Fruit fly (Drosophila melanogaster) whole organism, embryonic: ENCODE measurements around the gene yellow-f2.

Experiments used
- ATbp ChIP-seq: fragments of 200-800 bp; sonication (Bioruptor generic); optimal IDR thresholded peaks from 2 replicates; lab custom pipeline; 2017; ENCODE audit warnings: missing biosample characterization, mild to moderate bottlenecking, missing genetic modification characterization, missing genetic modification reagents
- Ada2b ChIP-seq: fragments of 200-800 bp; sonication (Bioruptor generic); IDR thresholded peaks from 2 replicates; pipeline ENCODE4 v1.3.6; 2022; ENCODE audit warnings: missing biosample characterization, missing genetic modification characterization
- Antp ChIP-seq: fragments of 200-800 bp; sonication (Bioruptor generic); optimal IDR thresholded peaks from 3 replicates; lab custom pipeline; 2016; ENCODE audit warnings: missing biosample characterization, missing genetic modification characterization
- Blimp-1 ChIP-seq: fragments of 200-800 bp; sonication (Bioruptor generic); optimal IDR thresholded peaks from 3 replicates; lab custom pipeline; 2018; ENCODE audit warnings: missing biosample characterization, missing genetic modification characterization, mild to moderate bottlenecking, moderate library complexity, missing genetic modification reagents
- CG10321 ChIP-seq: fragments of 200-800 bp; sonication (Bioruptor generic); IDR thresholded peaks from 2 replicates; pipeline ENCODE4 v1.3.6; 2022; ENCODE audit warnings: missing biosample characterization, missing genetic modification characterization
- CG10654 ChIP-seq: fragments of 200-800 bp; sonication (Bioruptor generic); optimal IDR thresholded peaks from 2 replicates; lab custom pipeline; 2016; ENCODE audit warnings: missing biosample characterization, missing genetic modification characterization
- CG11560 ChIP-seq: fragments of 200-800 bp; sonication (Bioruptor generic); IDR thresholded peaks from 3 replicates; pipeline ENCODE4 v1.3.6; 2022; ENCODE audit warnings: missing biosample characterization, missing genetic modification characterization
- CG11696 ChIP-seq: fragments of 200-800 bp; sonication (Bioruptor generic); IDR thresholded peaks from 2 replicates; pipeline ENCODE4 v1.3.6; 2022; ENCODE audit warnings: missing biosample characterization, missing genetic modification characterization
- CG14050 ChIP-seq: fragments of 200-800 bp; sonication (Bioruptor generic); IDR thresholded peaks from 3 replicates; pipeline ENCODE4 v1.3.6; 2022; ENCODE audit warnings: missing biosample characterization, missing genetic modification characterization
- CG17829 ChIP-seq: fragments of 200-800 bp; optimal IDR thresholded peaks from 2 replicates; lab custom pipeline; 2019; ENCODE audit warnings: missing biosample characterization, mild to moderate bottlenecking, missing genetic modification characterization, moderate library complexity
- CG2202 ChIP-seq: fragments of 200-800 bp; sonication (Bioruptor generic); optimal IDR thresholded peaks from 2 replicates; lab custom pipeline; 2018; ENCODE audit warnings: missing biosample characterization, mild to moderate bottlenecking, missing genetic modification characterization
- CG3065 ChIP-seq: fragments of 200-800 bp; sonication (Bioruptor generic); optimal IDR thresholded peaks from 2 replicates; lab custom pipeline; 2016; ENCODE audit warnings: missing biosample characterization, missing genetic modification characterization
- CG5180 ChIP-seq: fragments of 200-800 bp; sonication (Bioruptor generic); optimal IDR thresholded peaks from 3 replicates; lab custom pipeline; 2017; ENCODE audit warnings: missing biosample characterization, missing genetic modification characterization, mild to moderate bottlenecking, moderate library complexity, missing genetic modification reagents
- CG6175 ChIP-seq: fragments of 200-800 bp; sonication (Bioruptor generic); IDR thresholded peaks from 3 replicates; pipeline ENCODE4 v1.3.6; 2022; ENCODE audit warnings: missing biosample characterization, missing genetic modification characterization
- CG6254 ChIP-seq: fragments of 200-800 bp; sonication (Bioruptor generic); optimal IDR thresholded peaks from 3 replicates; lab custom pipeline; 2017; ENCODE audit warnings: mild to moderate bottlenecking, missing biosample characterization, missing genetic modification reagents, missing genetic modification characterization
- CG6854 ChIP-seq: fragments of 200-800 bp; sonication (Bioruptor generic); optimal IDR thresholded peaks from 3 replicates; lab custom pipeline; 2017; ENCODE audit warnings: missing biosample characterization, mild to moderate bottlenecking, missing genetic modification characterization
- CG7928 ChIP-seq: fragments of 200-800 bp; sonication (Bioruptor generic); optimal IDR thresholded peaks from 2 replicates; lab custom pipeline; 2017; ENCODE audit warnings: missing biosample characterization, mild to moderate bottlenecking, missing genetic modification characterization
- CG8281 ChIP-seq: fragments of 200-800 bp; sonication (Bioruptor generic); optimal IDR thresholded peaks from 2 replicates; lab custom pipeline; 2018; ENCODE audit warnings: missing biosample characterization, mild to moderate bottlenecking, missing genetic modification characterization, moderate library complexity
- CG8478 ChIP-seq: fragments of >200 bp; optimal IDR thresholded peaks from 2 replicates; lab custom pipeline; 2018
- CrebB ChIP-seq: fragments of 200-800 bp; sonication (Bioruptor generic); optimal IDR thresholded peaks from 3 replicates; lab custom pipeline; 2018; ENCODE audit warnings: missing biosample characterization, mild to moderate bottlenecking, missing genetic modification characterization
- Dfd ChIP-seq, 2 experiments: fragments of >200 bp; optimal IDR thresholded peaks; 2 replicates each; lab custom pipeline; 2017; ENCODE audit warnings: missing biosample characterization in 2 of 2, missing genetic modification characterization in 2 of 2
- Dll ChIP-seq: fragments of 200-800 bp; sonication (Bioruptor generic); IDR thresholded peaks from 4 replicates; pipeline ENCODE4 v1.3.6; 2022; ENCODE audit warnings: missing biosample characterization, missing genetic modification characterization; ENCODE audit not compliant: partially characterized antibody
- H15 ChIP-seq: fragments of 200-800 bp; sonication (Bioruptor generic); IDR thresholded peaks from 3 replicates; pipeline ENCODE4 v1.3.6; 2022; ENCODE audit warnings: missing biosample characterization, missing genetic modification characterization
- HLH3B ChIP-seq: fragments of 200-800 bp; sonication (Bioruptor generic); IDR thresholded peaks from 2 replicates; pipeline ENCODE4 v1.3.6; 2022; ENCODE audit warnings: missing biosample characterization, missing genetic modification characterization
- Hmx ChIP-seq: fragments of 200-800 bp; sonication (Bioruptor generic); optimal IDR thresholded peaks from 2 replicates; lab custom pipeline; 2016; ENCODE audit warnings: missing biosample characterization, missing genetic modification characterization
- Lhr ChIP-seq: fragments of 200-800 bp; sonication (Bioruptor generic); optimal IDR thresholded peaks from 3 replicates; lab custom pipeline; 2017; ENCODE audit warnings: mild to moderate bottlenecking, missing biosample characterization, missing genetic modification reagents, missing genetic modification characterization
- MESR4 ChIP-seq: fragments of 200-800 bp; sonication (Bioruptor generic); optimal IDR thresholded peaks from 2 replicates; lab custom pipeline; 2018; ENCODE audit warnings: missing biosample characterization, mild to moderate bottlenecking, missing genetic modification characterization, moderate library complexity
- NFAT ChIP-seq: fragments of 200-800 bp; sonication (Bioruptor generic); IDR thresholded peaks from 2 replicates; pipeline ENCODE4 v1.3.6; 2022; ENCODE audit warnings: missing biosample characterization, missing genetic modification characterization
- Oaz ChIP-seq: fragments of 200-800 bp; sonication (Bioruptor generic); IDR thresholded peaks from 2 replicates; pipeline ENCODE4 v1.3.6; 2022; ENCODE audit warnings: missing biosample characterization, missing genetic modification characterization
- Side ChIP-seq: fragments of 200-800 bp; sonication (Bioruptor generic); optimal IDR thresholded peaks from 2 replicates; lab custom pipeline; 2016; ENCODE audit warnings: missing biosample characterization, missing genetic modification characterization
- Sin3A ChIP-seq: fragments of >200 bp; optimal IDR thresholded peaks from 2 replicates; lab custom pipeline; 2018
- Six4 ChIP-seq: fragments of 200-800 bp; sonication (Bioruptor generic); optimal IDR thresholded peaks from 2 replicates; lab custom pipeline; 2016; ENCODE audit warnings: missing biosample characterization, missing genetic modification characterization
- YL-1 ChIP-seq: fragments of 200-800 bp; sonication (Bioruptor generic); optimal IDR thresholded peaks from 3 replicates; lab custom pipeline; 2017; ENCODE audit warnings: missing biosample characterization, mild to moderate bottlenecking, missing genetic modification characterization
- bbx ChIP-seq: fragments of 200-800 bp; sonication (Bioruptor generic); IDR thresholded peaks from 2 replicates; pipeline ENCODE4 v1.3.6; 2022; ENCODE audit warnings: missing biosample characterization, missing genetic modification characterization; ENCODE audit not compliant: partially characterized antibody
- bigmax ChIP-seq: fragments of 200-800 bp; sonication (Bioruptor generic); optimal IDR thresholded peaks from 2 replicates; lab custom pipeline; 2018; ENCODE audit warnings: missing biosample characterization, mild to moderate bottlenecking, missing genetic modification characterization
- chinmo ChIP-seq: fragments of 200-800 bp; sonication (Bioruptor generic); IDR thresholded peaks from 4 replicates; pipeline ENCODE4 v1.3.6; 2022; ENCODE audit warnings: missing biosample characterization, missing genetic modification characterization; ENCODE audit not compliant: partially characterized antibody
- dati ChIP-seq: fragments of 200-800 bp; sonication (Bioruptor generic); IDR thresholded peaks from 2 replicates; pipeline ENCODE4 v1.3.6; 2022; ENCODE audit warnings: missing biosample characterization, missing genetic modification characterization
- fd64A ChIP-seq: fragments of 200-800 bp; sonication (Bioruptor generic); optimal IDR thresholded peaks from 3 replicates; lab custom pipeline; 2018; ENCODE audit warnings: missing biosample characterization, mild to moderate bottlenecking, missing genetic modification characterization
- ftz-f1 ChIP-seq: fragments of 200-800 bp; sonication (Bioruptor generic); optimal IDR thresholded peaks from 2 replicates; lab custom pipeline; 2016; ENCODE audit warnings: missing biosample characterization, missing genetic modification characterization
- gcm2 ChIP-seq: fragments of 200-800 bp; sonication (Bioruptor generic); optimal IDR thresholded peaks from 2 replicates; lab custom pipeline; 2016; ENCODE audit warnings: missing biosample characterization, missing genetic modification characterization
- gfzf ChIP-seq: fragments of 200-800 bp; sonication (Bioruptor generic); optimal IDR thresholded peaks from 2 replicates; lab custom pipeline; 2016; ENCODE audit warnings: missing biosample characterization, mild to moderate bottlenecking, missing genetic modification characterization, moderate library complexity
- gsb ChIP-seq: fragments of 200-800 bp; sonication (Bioruptor generic); IDR thresholded peaks from 2 replicates; pipeline ENCODE4 v1.3.6; 2022; ENCODE audit warnings: missing biosample characterization, missing genetic modification characterization
- ham ChIP-seq: fragments of 200-800 bp; sonication (Bioruptor generic); IDR thresholded peaks from 2 replicates; pipeline ENCODE4 v1.3.6; 2022; ENCODE audit warnings: missing biosample characterization, missing genetic modification characterization
- lbe ChIP-seq: fragments of 200-800 bp; sonication (Bioruptor generic); optimal IDR thresholded peaks from 2 replicates; lab custom pipeline; 2016; ENCODE audit warnings: missing biosample characterization, mild to moderate bottlenecking, missing genetic modification characterization
- ranshi ChIP-seq: fragments of 200-800 bp; sonication (Bioruptor generic); IDR thresholded peaks from 2 replicates; pipeline ENCODE4 v1.3.6; 2022; ENCODE audit warnings: missing biosample characterization, missing genetic modification characterization
- sens-2 ChIP-seq: fragments of 200-800 bp; sonication (Bioruptor generic); IDR thresholded peaks from 2 replicates; pipeline ENCODE4 v1.3.6; 2022; ENCODE audit warnings: missing biosample characterization, missing genetic modification characterization
- seq ChIP-seq: fragments of 200-800 bp; sonication (Bioruptor generic); IDR thresholded peaks from 2 replicates; pipeline ENCODE4 v1.3.6; 2022; ENCODE audit warnings: missing biosample characterization, missing genetic modification characterization
- slbo ChIP-seq: fragments of 200-800 bp; sonication (Bioruptor generic); IDR thresholded peaks from 2 replicates; pipeline ENCODE4 v1.3.6; 2022; ENCODE audit warnings: missing biosample characterization, missing genetic modification characterization
- sug ChIP-seq: fragments of 200-800 bp; optimal IDR thresholded peaks from 2 replicates; lab custom pipeline; 2019; ENCODE audit warnings: missing biosample characterization, mild to moderate bottlenecking, missing genetic modification characterization, moderate library complexity
- wor ChIP-seq: fragments of 200-800 bp; sonication (Bioruptor generic); IDR thresholded peaks from 2 replicates; pipeline ENCODE4 v1.3.6; 2022; ENCODE audit warnings: missing biosample characterization, missing genetic modification characterization
- zfh1 ChIP-seq: fragments of 200-800 bp; sonication (Bioruptor generic); IDR thresholded peaks from 3 replicates; pipeline ENCODE4 v1.3.6; 2022; ENCODE audit warnings: missing biosample characterization, missing genetic modification characterization

yellow-f2 gene

DNA sequence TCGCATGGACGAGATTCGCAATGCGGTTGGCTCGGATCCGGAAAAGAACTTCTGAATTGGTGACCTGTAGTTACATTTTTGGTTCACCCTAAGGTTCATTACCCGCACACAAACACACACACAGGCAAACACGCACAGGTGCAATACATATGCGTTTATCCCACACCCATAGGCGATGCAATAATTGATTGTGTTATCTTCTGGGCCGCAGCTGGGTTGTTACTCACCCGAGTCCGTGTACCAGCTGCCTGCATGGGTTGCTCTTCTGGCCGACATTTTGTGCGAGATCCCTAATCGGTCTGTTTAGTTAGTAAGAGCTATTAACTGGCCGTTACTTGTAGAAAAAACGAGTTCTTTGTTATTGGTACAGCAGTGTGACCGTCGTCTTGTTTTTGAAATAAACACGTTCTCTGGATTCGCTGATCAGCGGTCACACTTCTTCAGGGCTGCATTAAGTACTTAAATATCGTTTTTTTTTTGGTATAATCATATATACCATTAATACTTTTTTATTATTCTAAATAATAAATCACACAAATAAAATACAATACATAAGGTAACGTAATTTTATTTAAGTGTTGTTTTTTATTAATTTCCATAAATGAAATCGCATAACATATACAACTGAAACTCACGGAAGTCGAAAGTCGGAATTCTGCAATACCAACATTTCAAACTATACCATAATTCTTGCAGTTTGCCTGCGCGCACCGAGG, 16.1 kb upstream of the yellow-f2 start, which contains the start of gene CG8031 (continued):
- TF ChIP-seq Six4 (GFP tag; lab: Kevin White, UChicago) (no peak), CG5180 (GFP tag; lab: Kevin White, UChicago) (no peak), dati (GFP tag; lab: Robert Waterston, UW) (no peak), CG10321 (GFP tag; lab: Robert Waterston, UW) (0 out of 2 replicates have a peak, but pooled peaks have one; percentile 16), CG17829 (peak; percentile 7), H15 (no peak), MESR4 (GFP tag; lab: Kevin White, UChicago) (peak; percentile 97), gcm2 (GFP tag; lab: Kevin White, UChicago) (no peak), Dfd (GFP tag; optimal IDR thresholded peaks at IDR 0.05; lab: Kevin White, UChicago) (no peak), CG6254 (GFP tag; lab: Kevin White, UChicago) (no peak), Dll (GFP tag; lab: Robert Waterston, UW) (0 out of 4 replicates have a peak, but pooled peaks have one; percentile 17), HLH3B (GFP tag; lab: Robert Waterston, UW) (no peak), ranshi (GFP tag; lab: Robert Waterston, UW) (no peak), NFAT (no peak), lbe (GFP tag; lab: Kevin White, UChicago) (no peak), Lhr (GFP tag; lab: Kevin White, UChicago) (peak; percentile 78), CG3065 (GFP tag; lab: Kevin White, UChicago) (no peak), CG8281 (no peak), CG6854 (GFP tag; lab: Kevin White, UChicago) (no peak), ATbp (GFP tag; lab: Kevin White, UChicago) (no peak), bigmax (GFP tag; lab: Kevin White, UChicago) (no peak), CG14050 (0 out of 3 replicates have a peak, but pooled peaks have one; percentile 18), Side (GFP tag; lab: Kevin White, UChicago) (no peak), sens-2 (GFP tag; lab: Robert Waterston, UW) (no peak), YL-1 (GFP tag; lab: Kevin White, UChicago) (peak; percentile 46), sug (no peak), CG7928 (peak; percentile 90), Oaz (no peak), zfh1 (0 out of 3 replicates have a peak, but pooled peaks have one; percentile 16), gfzf (GFP tag; lab: Kevin White, UChicago) (peak; percentile 82), Antp (GFP tag; lab: Kevin White, UChicago) (no peak), CrebB (tag; lab: Kevin White, UChicago) (no peak), ham (GFP tag; lab: Robert Waterston, UW) (no peak), CG2202 (tag; lab: Kevin White, UChicago) (no peak), Blimp-1 (no peak), bbx (peak; percentile 32; the same call in 1 of the 2 replicates), slbo (GFP tag; lab: Robert Waterston, UW) (no peak), CG6175 (no peak), CG10654 (GFP tag; lab: Kevin White, UChicago) (no peak), Ada2b (GFP tag; lab: Robert Waterston, UW) (no peak), Sin3A (lab: Kevin White, UChicago) (peak; percentile 91), CG11696 (no peak), wor (GFP tag; lab: Robert Waterston, UW) (no peak), fd64A (GFP tag; lab: Kevin White, UChicago) (no peak), CG11560 (no peak), Hmx (GFP tag; lab: Kevin White, UChicago) (no peak), ftz-f1 (GFP tag; lab: Kevin White, UChicago) (no peak), gsb (GFP tag; lab: Robert Waterston, UW) (no peak), chinmo (GFP tag; lab: Robert Waterston, UW) (peak; percentile 91; the same call in 3 of the 4 replicates), CG8478 (lab: Kevin White, UChicago) (peak; percentile 21), seq (GFP tag; lab: Robert Waterston, UW) (0 out of 2 replicates have a peak, but pooled peaks have one; percentile 9)
